Fruit fly (Drosophila melanogaster) whole organism, embryonic: ENCODE results near the gene abo.

Experiments used
- Antp ChIP-seq: fragments of 200-800 bp; sonication (Bioruptor generic); optimal IDR thresholded peaks from 3 replicates; lab custom pipeline; 2016; ENCODE audit warnings: missing biosample characterization, missing genetic modification characterization
- B-H2 ChIP-seq: fragments of 200-800 bp; sonication (Bioruptor generic); optimal IDR thresholded peaks from 2 replicates; lab custom pipeline; 2018; ENCODE audit warnings: missing biosample characterization, mild to moderate bottlenecking, missing genetic modification characterization
- BtbVII ChIP-seq: fragments of 200-800 bp; sonication (Bioruptor generic); optimal IDR thresholded peaks from 3 replicates; lab custom pipeline; 2017; ENCODE audit warnings: missing biosample characterization, mild to moderate bottlenecking, missing genetic modification characterization
- CG10209 ChIP-seq: fragments of 200-800 bp; sonication (Bioruptor generic); optimal IDR thresholded peaks from 3 replicates; lab custom pipeline; 2017; ENCODE audit warnings: missing biosample characterization, mild to moderate bottlenecking, missing genetic modification characterization, missing genetic modification reagents
- CG10274 ChIP-seq: fragments of 200-800 bp; sonication (Bioruptor generic); optimal IDR thresholded peaks from 3 replicates; lab custom pipeline; 2017; ENCODE audit warnings: missing biosample characterization, mild to moderate bottlenecking, missing genetic modification characterization
- CG10462 ChIP-seq: fragments of 200-800 bp; sonication (Bioruptor generic); optimal IDR thresholded peaks from 2 replicates; lab custom pipeline; 2016; ENCODE audit warnings: missing biosample characterization, missing genetic modification characterization
- CG10543 ChIP-seq: fragments of 200-800 bp; sonication (Bioruptor generic); optimal IDR thresholded peaks from 3 replicates; lab custom pipeline; 2017; ENCODE audit warnings: missing biosample characterization, mild to moderate bottlenecking, missing genetic modification characterization, moderate library complexity
- CG11560 ChIP-seq: fragments of 200-800 bp; sonication (Bioruptor generic); IDR thresholded peaks from 3 replicates; pipeline ENCODE4 v1.3.6; 2022; ENCODE audit warnings: missing biosample characterization, missing genetic modification characterization
- CG14860 ChIP-seq: fragments of 200-800 bp; sonication (Bioruptor generic); IDR thresholded peaks from 3 replicates; pipeline ENCODE4 v1.3.6; 2022; ENCODE audit warnings: missing biosample characterization, missing genetic modification characterization; ENCODE audit not compliant: partially characterized antibody
- CG18011 ChIP-seq: fragments of 200-800 bp; sonication (Bioruptor generic); optimal IDR thresholded peaks from 2 replicates; lab custom pipeline; 2017; ENCODE audit warnings: missing biosample characterization, missing genetic modification characterization, mild to moderate bottlenecking, moderate library complexity, missing genotype
- CG18262 ChIP-seq: fragments of 200-800 bp; optimal IDR thresholded peaks from 3 replicates; lab custom pipeline; 2019; ENCODE audit warnings: missing biosample characterization, mild to moderate bottlenecking, missing genetic modification characterization, moderate library complexity
- CG2120 ChIP-seq: fragments of 200-800 bp; sonication (Bioruptor generic); optimal IDR thresholded peaks from 3 replicates; lab custom pipeline; 2016; ENCODE audit warnings: missing biosample characterization, missing genetic modification characterization
- CG2712 ChIP-seq: fragments of 200-800 bp; optimal IDR thresholded peaks from 3 replicates; lab custom pipeline; 2019; ENCODE audit warnings: missing biosample characterization, mild to moderate bottlenecking, missing genetic modification characterization, moderate library complexity
- CG33213 ChIP-seq: fragments of 200-800 bp; sonication (Bioruptor generic); optimal IDR thresholded peaks from 3 replicates; lab custom pipeline; 2016; ENCODE audit warnings: missing biosample characterization, missing genetic modification characterization
- CG34376 ChIP-seq: fragments of 200-800 bp; sonication (Bioruptor generic); optimal IDR thresholded peaks from 2 replicates; lab custom pipeline; 2018; ENCODE audit warnings: missing biosample characterization, mild to moderate bottlenecking, missing genetic modification characterization
- CG4328 ChIP-seq: fragments of 200-800 bp; sonication (Bioruptor generic); optimal IDR thresholded peaks from 3 replicates; lab custom pipeline; 2017; ENCODE audit warnings: missing biosample characterization, missing genetic modification reagents, missing genetic modification characterization
- CG4404 ChIP-seq: fragments of 200-800 bp; sonication (Bioruptor generic); IDR thresholded peaks from 2 replicates; pipeline ENCODE4 v1.3.6; 2022; ENCODE audit warnings: missing biosample characterization, missing genetic modification characterization
- CG7271 ChIP-seq: fragments of 200-800 bp; sonication (Bioruptor generic); optimal IDR thresholded peaks from 2 replicates; lab custom pipeline; 2018; ENCODE audit warnings: missing biosample characterization, mild to moderate bottlenecking, missing genetic modification characterization, moderate library complexity
- CG8089 ChIP-seq: fragments of 200-800 bp; sonication (Bioruptor generic); optimal IDR thresholded peaks from 3 replicates; lab custom pipeline; 2016; ENCODE audit warnings: missing biosample characterization, missing genetic modification characterization
- CG8924 ChIP-seq: fragments of 200-800 bp; optimal IDR thresholded peaks from 3 replicates; lab custom pipeline; 2019; ENCODE audit warnings: missing biosample characterization, mild to moderate bottlenecking, missing genetic modification characterization, moderate library complexity
- D19B ChIP-seq: fragments of 200-800 bp; sonication (Bioruptor generic); optimal IDR thresholded peaks from 2 replicates; lab custom pipeline; 2017; ENCODE audit warnings: missing biosample characterization, mild to moderate bottlenecking, missing genetic modification characterization
- Dll ChIP-seq: fragments of 200-800 bp; sonication (Bioruptor generic); IDR thresholded peaks from 4 replicates; pipeline ENCODE4 v1.3.6; 2022; ENCODE audit warnings: missing biosample characterization, missing genetic modification characterization; ENCODE audit not compliant: partially characterized antibody
- Fer1 ChIP-seq: fragments of 200-800 bp; sonication (Bioruptor generic); optimal IDR thresholded peaks from 2 replicates; lab custom pipeline; 2017; ENCODE audit warnings: missing biosample characterization, mild to moderate bottlenecking, missing genetic modification characterization
- Gsc ChIP-seq: fragments of 200-800 bp; sonication (Bioruptor generic); IDR thresholded peaks from 2 replicates; pipeline ENCODE4 v1.3.6; 2022; ENCODE audit warnings: missing biosample characterization, missing genetic modification characterization
- Gug ChIP-seq: fragments of 200-800 bp; sonication (Bioruptor generic); IDR thresholded peaks from 4 replicates; pipeline ENCODE4 v1.3.6; 2022; ENCODE audit warnings: missing biosample characterization, missing genetic modification characterization
- HmgZ ChIP-seq: fragments of 200-800 bp; sonication (Bioruptor generic); optimal IDR thresholded peaks from 2 replicates; lab custom pipeline; 2018; ENCODE audit warnings: missing biosample characterization, mild to moderate bottlenecking, missing genetic modification characterization
- Mad ChIP-seq: fragments of 200-800 bp; sonication (Bioruptor generic); optimal IDR thresholded peaks from 2 replicates; lab custom pipeline; 2016; ENCODE audit warnings: missing biosample characterization, missing genetic modification characterization
- Med ChIP-seq: fragments of 200-800 bp; sonication (Bioruptor generic); peaks from one replicate; lab custom pipeline; 2016; ENCODE audit warnings: missing biosample characterization, missing genetic modification characterization, mild to moderate bottlenecking, inconsistent platforms, moderate library complexity
- Oli ChIP-seq: fragments of 200-800 bp; sonication (Bioruptor generic); optimal IDR thresholded peaks from 2 replicates; lab custom pipeline; 2018; ENCODE audit warnings: missing biosample characterization, mild to moderate bottlenecking, missing genetic modification characterization, moderate library complexity
- Pdp1 ChIP-seq, 2 experiments: fragments of 200-800 bp; sonication (Bioruptor generic); optimal IDR thresholded peaks; 3 replicates each; lab custom pipeline; 2016; ENCODE audit warnings: missing biosample characterization in 2 of 2, missing genetic modification characterization in 2 of 2, mild to moderate bottlenecking in 1 of 2, moderate library complexity in 1 of 2
- Tbp ChIP-seq: fragments of >200 bp; optimal IDR thresholded peaks from 2 replicates; lab custom pipeline; 2018; ENCODE audit warnings: missing biosample characterization, missing genetic modification characterization
- YL-1 ChIP-seq: fragments of 200-800 bp; sonication (Bioruptor generic); optimal IDR thresholded peaks from 3 replicates; lab custom pipeline; 2017; ENCODE audit warnings: missing biosample characterization, mild to moderate bottlenecking, missing genetic modification characterization
- disco-r ChIP-seq: fragments of 200-800 bp; sonication (Bioruptor generic); optimal IDR thresholded peaks from 2 replicates; lab custom pipeline; 2016; ENCODE audit warnings: missing biosample characterization, missing genetic modification characterization
- gcm ChIP-seq: fragments of 200-800 bp; sonication (Bioruptor generic); optimal IDR thresholded peaks from 2 replicates; lab custom pipeline; 2019; ENCODE audit warnings: missing biosample characterization, mild to moderate bottlenecking, missing genetic modification characterization, moderate library complexity
- gt ChIP-seq: fragments of 200-800 bp; sonication (Bioruptor generic); IDR thresholded peaks from 2 replicates; pipeline ENCODE4 v1.3.6; 2022; ENCODE audit warnings: missing biosample characterization, missing genetic modification characterization
- hbn ChIP-seq: fragments of 200-800 bp; sonication (Bioruptor generic); IDR thresholded peaks from 2 replicates; pipeline ENCODE4 v1.3.6; 2022; ENCODE audit warnings: missing biosample characterization, missing genetic modification characterization; ENCODE audit not compliant: partially characterized antibody
- knrl ChIP-seq: fragments of 200-800 bp; sonication (Bioruptor generic); IDR thresholded peaks from 3 replicates; pipeline ENCODE4 v1.3.6; 2022; ENCODE audit warnings: missing biosample characterization, missing genetic modification characterization; ENCODE audit not compliant: partially characterized antibody
- lbe ChIP-seq: fragments of 200-800 bp; sonication (Bioruptor generic); optimal IDR thresholded peaks from 2 replicates; lab custom pipeline; 2016; ENCODE audit warnings: missing biosample characterization, mild to moderate bottlenecking, missing genetic modification characterization
- luna ChIP-seq: fragments of 200-800 bp; sonication (Bioruptor generic); optimal IDR thresholded peaks from 2 replicates; lab custom pipeline; 2016; ENCODE audit warnings: missing biosample characterization, missing genetic modification characterization
- mirr ChIP-seq: fragments of 200-800 bp; sonication (Bioruptor generic); optimal IDR thresholded peaks from 3 replicates; lab custom pipeline; 2018; ENCODE audit warnings: missing biosample characterization, mild to moderate bottlenecking, missing genetic modification characterization
- pho ChIP-seq: fragments of 200-800 bp; sonication (Bioruptor generic); optimal IDR thresholded peaks from 2 replicates; lab custom pipeline; 2016; ENCODE audit warnings: missing biosample characterization, missing genetic modification characterization
- row ChIP-seq: fragments of 200-800 bp; sonication (Bioruptor generic); IDR thresholded peaks from 3 replicates; pipeline ENCODE4 v1.3.6; 2022; ENCODE audit warnings: missing biosample characterization, missing genetic modification characterization
- sens ChIP-seq: fragments of 200-800 bp; sonication (Bioruptor generic); peaks from one replicate; lab custom pipeline; 2016; ENCODE audit warnings: missing biosample characterization, missing genetic modification characterization
- sug ChIP-seq: fragments of 200-800 bp; optimal IDR thresholded peaks from 2 replicates; lab custom pipeline; 2019; ENCODE audit warnings: missing biosample characterization, mild to moderate bottlenecking, missing genetic modification characterization, moderate library complexity
- tll ChIP-seq, 2 experiments: fragments of 200-800 bp in 1 of 2; fragments of >200 bp in 1 of 2; sonication (Bioruptor generic) in 1 of 2; optimal IDR thresholded peaks; 2 replicates each; lab custom pipeline; 2017 to 2019; ENCODE audit warnings: missing biosample characterization in 2 of 2, missing genetic modification characterization in 2 of 2, mild to moderate bottlenecking in 1 of 2, moderate library complexity in 1 of 2
- toy ChIP-seq: fragments of 200-800 bp; sonication (Bioruptor generic); IDR thresholded peaks from 2 replicates; pipeline ENCODE4 v1.3.6; 2022; ENCODE audit warnings: missing biosample characterization, missing genetic modification characterization
- ttk ChIP-seq: fragments of 200-800 bp; sonication (Bioruptor generic); IDR thresholded peaks from 2 replicates; pipeline ENCODE4 v2.1.2; 2022; ENCODE audit warnings: missing biosample characterization, missing genetic modification characterization
- zen ChIP-seq: fragments of 200-800 bp; sonication (Bioruptor generic); optimal IDR thresholded peaks from 3 replicates; lab custom pipeline; 2018; ENCODE audit warnings: missing biosample characterization, mild to moderate bottlenecking, missing genetic modification characterization, moderate library complexity

Gene abo

dm6 chr2L:10974638-10975037 is 455 bp downstream of the abo start (continued):
- no peak for TF ChIP-seq Antp (GFP tag; lab: Kevin White, UChicago)
- TF ChIP-seq CG10209 (GFP tag; lab: Kevin White, UChicago), result no peak
- TF ChIP-seq disco-r (GFP tag; lab: Kevin White, UChicago), result no peak
- TF ChIP-seq tll (GFP tag; optimal IDR thresholded peaks at IDR 0.05; lab: Kevin White, UChicago), result no peak
- TF ChIP-seq pho (GFP tag; lab: Kevin White, UChicago), result no peak
- no peak for TF ChIP-seq Gug (GFP tag; lab: Robert Waterston, UW)
- no peak for TF ChIP-seq luna (GFP tag; lab: Kevin White, UChicago)
- TF ChIP-seq, all 482 proteins: peak for 4

dm6 chr2L:10972224-10972623 is 2.9 kb downstream of the abo start, which contains the start of gene CG16743:
CG16743 (plus strand) TSS chr2L:10972280.
- TF ChIP-seq Oli (tag; lab: Kevin White, UChicago) (no peak), Med (GFP tag; lab: Kevin White, UChicago) (peak; percentile 62), lbe (GFP tag; lab: Kevin White, UChicago) (peak; percentile 50), CG10274 (peak; percentile 72), D19B (GFP tag; lab: Kevin White, UChicago) (peak; percentile 11), Dll (GFP tag; lab: Robert Waterston, UW) (no peak), Pdp1 (GFP tag; optimal IDR thresholded peaks at IDR 0.05; lab: Kevin White, UChicago) (peak in 1 of 2 experiments; percentile 76), CG10462 (GFP tag; lab: Kevin White, UChicago) (no peak), mirr (GFP tag; lab: Kevin White, UChicago) (peak; percentile 17), CG8089 (no peak), hbn (GFP tag; lab: Robert Waterston, UW) (no peak), CG7271 (tag; lab: Kevin White, UChicago) (no peak), CG34376 (GFP tag; lab: Kevin White, UChicago) (peak; percentile 83), CG4404 (GFP tag; lab: Robert Waterston, UW) (no peak), CG10543 (GFP tag; lab: Kevin White, UChicago) (peak; percentile 34), sug (peak; percentile 16), ttk (GFP tag; lab: Robert Waterston, UW) (no peak), toy (GFP tag; lab: Robert Waterston, UW) (no peak), CG2120 (peak; percentile 46), Fer1 (GFP tag; lab: Kevin White, UChicago) (no peak)

- TF ChIP-seq CG2712 (peak; percentile 44), Mad (GFP tag; lab: Kevin White, UChicago) (peak; percentile 21), CG11560 (tag; lab: Robert Waterston, UW) (no peak), B-H2 (GFP tag; lab: Kevin White, UChicago) (no peak), Tbp (GFP tag; lab: Kevin White, UChicago) (no peak), CG33213 (GFP tag; lab: Kevin White, UChicago) (peak; percentile 10), Gsc (GFP tag; lab: Robert Waterston, UW) (no peak), HmgZ (peak; percentile 46), gt (GFP tag; lab: Robert Waterston, UW) (no peak), CG14860 (GFP tag; lab: Robert Waterston, UW) (0 out of 3 replicates have a peak, but pooled peaks have one; percentile 23), CG4328 (GFP tag; lab: Kevin White, UChicago) (no peak), sens (GFP tag; lab: Kevin White, UChicago) (peak; percentile 79), knrl (GFP tag; lab: Robert Waterston, UW) (peak; percentile 68), YL-1 (peak; percentile 98), CG18262 (tag; lab: Kevin White, UChicago) (peak; percentile 3), BtbVII (GFP tag; lab: Kevin White, UChicago) (no peak), row (peak; percentile 44; the same call in 2 of the 3 replicates), CG18011 (GFP tag; lab: Kevin White, UChicago) (no peak), gcm (GFP tag; lab: Kevin White, UChicago) (no peak), zen (tag; lab: Kevin White, UChicago) (peak; percentile 16), CG8924 (tag; lab: Kevin White, UChicago) (peak; percentile 39), Pdp1 (GFP tag; optimal IDR thresholded peaks at IDR 0.05; lab: Kevin White, UChicago) (peak in 1 of 2 experiments; percentile 51)
Observed at dm6 chr2L:10970134-10970533, 5.0 kb downstream of the abo start, which contains the start of the genes Tmem214 and YL-1. Tmem214 (minus strand) TSS chr2L:10970275. YL-1 (plus strand) TSS chr2L:10970443.
